Worm (Caenorhabditis elegans) whole organism, L4 larva: ENCODE measurements around the gene Y67D8C.6.
A peak's percentile ranks its signal among the peaks of the same experiment; 100 is the strongest.

ENCODE experiments used
- F49E8.2 ChIP-seq: sonication (generic microtip); optimal IDR thresholded peaks from 2 replicates; lab custom pipeline; 2016; ENCODE audit warnings: missing compliant biosample characterization, mild to moderate bottlenecking, missing genetic modification characterization, borderline replicate concordance
- Y48G9A.11 ChIP-seq: fragments of 200-800 bp; sonication (Bioruptor generic); IDR thresholded peaks from 2 replicates; pipeline ENCODE4 v1.3.6; 2022; ENCODE audit warnings: missing genetic modification reagents, missing genetic modification characterization, missing compliant biosample characterization
- ZK337.2 ChIP-seq: fragments of 200-800 bp; sonication (Bioruptor generic); IDR thresholded peaks from 2 replicates; pipeline ENCODE4 v1.3.6; 2022; ENCODE audit warnings: missing genetic modification reagents, missing genetic modification characterization, missing compliant biosample characterization
- ZK546.5 ChIP-seq, 2 experiments: sonication (generic microtip); optimal IDR thresholded peaks; 2 replicates each; lab custom pipeline; 2017; ENCODE audit warnings: missing biosample characterization in 2 of 2, missing genetic modification characterization in 2 of 2
- aha-1 ChIP-seq: fragments of 150-350 bp; peaks from one replicate; lab custom pipeline; 2014; ENCODE audit warnings: missing biosample characterization, missing genetic modification characterization
- aly-2 ChIP-seq: sonication (generic microtip); optimal IDR thresholded peaks from 2 replicates; lab custom pipeline; 2018; ENCODE audit warnings: missing biosample characterization, missing genetic modification characterization
- ceh-20 ChIP-seq: fragments of 200-800 bp; sonication (Bioruptor generic); IDR thresholded peaks from 2 replicates; pipeline ENCODE4 v1.3.6; 2022; ENCODE audit warnings: missing genetic modification reagents, missing genetic modification characterization, missing compliant biosample characterization
- ceh-82 ChIP-seq: sonication (generic microtip); optimal IDR thresholded peaks from 2 replicates; lab custom pipeline; 2017; ENCODE audit warnings: missing biosample characterization, missing genetic modification characterization
- daf-19 ChIP-seq: fragments of 200-800 bp; sonication (Bioruptor generic); conservative IDR thresholded peaks from 2 replicates; pipeline ENCODE4 v1.3.6; 2022; ENCODE audit warnings: missing genetic modification characterization, missing compliant biosample characterization
- dmd-8 ChIP-seq: fragments of 200-800 bp; sonication (Bioruptor generic); IDR thresholded peaks from 2 replicates; pipeline ENCODE4 v1.3.6; 2022; ENCODE audit warnings: missing genetic modification characterization, missing compliant biosample characterization
- duxl-1 ChIP-seq: sonication (generic microtip); optimal IDR thresholded peaks from 2 replicates; lab custom pipeline; 2016; ENCODE audit warnings: mild to moderate bottlenecking, missing genetic modification characterization, moderate library complexity, missing compliant biosample characterization; ENCODE audit not compliant: poor library complexity
- egl-27 ChIP-seq: sonication (generic microtip); optimal IDR thresholded peaks from 3 replicates; lab custom pipeline; 2017; ENCODE audit warnings: missing biosample characterization, missing genetic modification reagents, missing genetic modification characterization
- hlh-11 ChIP-seq: fragments of 200-800 bp; sonication (Bioruptor generic); optimal IDR thresholded peaks from 2 replicates; lab custom pipeline; 2018; ENCODE audit warnings: mild to moderate bottlenecking, missing genetic modification characterization, missing compliant biosample characterization
- hlh-30 ChIP-seq: sonication (generic microtip); optimal IDR thresholded peaks from 2 replicates; lab custom pipeline; 2017; ENCODE audit warnings: antibody characterized with exemption, mild to moderate bottlenecking, missing genetic modification characterization, missing compliant biosample characterization; ENCODE audit not compliant: insufficient read depth
- hmg-1.1 ChIP-seq: fragments of 200-800 bp; sonication (Bioruptor generic); IDR thresholded peaks from 2 replicates; pipeline ENCODE4 v1.3.6; 2022; ENCODE audit warnings: missing genetic modification reagents, missing genetic modification characterization, missing compliant biosample characterization
- lin-15B ChIP-seq: fragments of 150-350 bp; sonication (generic microtip); optimal IDR thresholded peaks from 3 replicates; lab custom pipeline; 2014; ENCODE audit warnings: missing biosample characterization, missing genetic modification characterization
- lin-38 ChIP-seq: fragments of 200-800 bp; sonication (Bioruptor generic); IDR thresholded peaks from 2 replicates; pipeline ENCODE4 v1.3.6; 2022; ENCODE audit warnings: missing genetic modification reagents, missing genetic modification characterization, missing compliant biosample characterization
- lsy-2 ChIP-seq, 2 experiments: fragments of 150-350 bp in 1 of 2; sonication (generic microtip) in 1 of 2; optimal IDR thresholded peaks; 2 replicates each; lab custom pipeline; 2014 to 2017; ENCODE audit warnings: missing biosample characterization in 2 of 2, missing genetic modification characterization in 2 of 2
- mes-2 ChIP-seq: sonication (generic microtip); optimal IDR thresholded peaks from 2 replicates; lab custom pipeline; 2016; ENCODE audit warnings: missing genotype, mild to moderate bottlenecking, missing genetic modification characterization, missing compliant biosample characterization; ENCODE audit not compliant: poor library complexity, severe bottlenecking
- nhr-102 ChIP-seq: sonication (generic microtip); optimal IDR thresholded peaks from 2 replicates; lab custom pipeline; 2016; ENCODE audit warnings: mild to moderate bottlenecking, missing genetic modification characterization, moderate library complexity, missing compliant biosample characterization
- nhr-237 ChIP-seq: sonication (generic microtip); optimal IDR thresholded peaks from 2 replicates; lab custom pipeline; 2017; ENCODE audit warnings: missing biosample characterization, missing genetic modification characterization
- nhr-28 ChIP-seq: fragments of 150-350 bp; optimal IDR thresholded peaks from 2 replicates; lab custom pipeline; 2014; ENCODE audit warnings: missing biosample characterization, missing genetic modification characterization
- php-3 ChIP-seq: fragments of 200-800 bp; sonication (Bioruptor generic); IDR thresholded peaks from 2 replicates; pipeline ENCODE4 v1.3.6; 2022; ENCODE audit warnings: missing genetic modification reagents, missing genetic modification characterization, missing compliant biosample characterization
- skn-1 ChIP-seq: fragments of 150-350 bp; optimal IDR thresholded peaks from 2 replicates; lab custom pipeline; 2014; ENCODE audit warnings: missing biosample characterization, missing genetic modification characterization
- snpc-4 ChIP-seq: fragments of 150-350 bp; optimal IDR thresholded peaks from 2 replicates; lab custom pipeline; 2014; ENCODE audit warnings: missing biosample characterization, missing genetic modification characterization
- unc-130 ChIP-seq: sonication (generic microtip); optimal IDR thresholded peaks from 2 replicates; lab custom pipeline; 2016; ENCODE audit warnings: missing genetic modification reagents, missing genetic modification characterization, missing compliant biosample characterization
- unc-39 ChIP-seq: sonication (generic microtip); optimal IDR thresholded peaks from 2 replicates; lab custom pipeline; 2017; ENCODE audit warnings: missing biosample characterization, missing genetic modification characterization
- unc-62 ChIP-seq, 3 experiments: fragments of 150-350 bp in 1 of 3; sonication (generic microtip); optimal IDR thresholded peaks in 2 of 3; peaks in 1 of 3; 1 replicate in 1 of 3; 2 replicates in 2 of 3; lab custom pipeline; 2014 to 2017; ENCODE audit warnings: missing biosample characterization in 3 of 3, missing genetic modification characterization in 3 of 3, missing genetic modification reagents in 3 of 3, missing genotype in 1 of 3
- zip-11 ChIP-seq: fragments of 200-800 bp; sonication (Bioruptor generic); IDR thresholded peaks from 2 replicates; pipeline ENCODE4 v1.3.6; 2022; ENCODE audit warnings: missing genetic modification characterization, missing compliant biosample characterization
- zip-2 ChIP-seq: fragments of 150-350 bp; optimal IDR thresholded peaks from 2 replicates; lab custom pipeline; 2014; ENCODE audit warnings: missing biosample characterization, missing genetic modification characterization

Gene Y67D8C.6

DNA sequence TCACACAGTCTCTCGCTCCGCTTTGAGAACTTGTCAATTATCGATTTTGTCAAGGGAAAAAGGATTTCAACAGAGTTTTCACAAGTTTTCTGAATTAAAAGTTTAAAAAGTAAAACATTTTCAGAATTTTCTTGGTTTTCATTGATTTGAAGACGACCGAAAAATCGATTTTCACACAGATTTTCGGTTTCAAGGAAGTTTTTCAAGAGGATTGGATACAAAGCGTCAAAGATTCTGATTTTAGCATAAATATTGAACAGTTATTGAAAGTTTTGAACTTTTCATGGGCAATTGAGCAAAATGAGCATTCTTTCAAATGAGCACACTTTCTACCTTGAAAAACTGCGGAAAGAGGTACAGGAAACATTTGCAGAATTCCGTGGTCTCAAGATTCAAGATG is 8.8 kb upstream of the Y67D8C.6 start, which contains the start of gene Y67D8C.2:
TSS of gene Y67D8C.2 (plus strand) at position 301 of the 400 bp plus-strand sequence.
- TF ChIP-seq dmd-8 (GFP tag; lab: Robert Waterston, UW) (no peak), lin-15B (no peak), hlh-11 (tag; lab: Kevin White, UChicago) (no peak)

DNA sequence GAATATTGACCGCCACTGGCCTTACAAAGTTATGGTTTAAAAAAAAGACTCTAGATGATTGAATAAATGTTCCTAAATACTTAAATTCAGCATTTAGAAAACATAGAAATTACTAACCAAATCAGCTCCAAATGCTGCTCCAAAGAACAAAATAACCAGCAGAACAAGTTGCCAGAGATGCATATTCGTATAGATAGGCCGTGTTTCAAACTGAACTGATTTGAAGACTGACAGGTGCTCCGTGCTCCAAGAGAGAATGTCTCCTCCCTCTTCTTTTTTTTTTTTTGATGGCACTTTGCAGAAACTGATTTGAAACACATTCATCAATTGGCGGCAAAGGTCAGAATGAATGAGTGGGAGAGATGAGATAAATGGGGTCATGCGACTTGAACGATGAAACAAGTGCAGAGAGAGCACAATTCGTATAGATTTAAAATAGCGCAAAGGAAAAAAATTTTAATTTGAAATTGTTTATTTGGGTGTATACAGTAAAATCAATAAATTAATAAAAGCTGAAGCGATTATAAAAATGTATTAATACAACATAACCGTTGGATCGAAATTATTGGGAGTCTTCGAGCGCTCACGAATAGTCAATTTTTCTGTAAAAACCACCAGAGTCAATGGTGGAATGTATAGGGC is 6.6 kb upstream of the Y67D8C.6 start, which contains the start of gene cpg-9:
TSS of gene cpg-9 (minus strand) at position 592 of the 642 bp plus-strand sequence.
- TF ChIP-seq unc-62 (GFP tag; optimal IDR thresholded peaks at IDR 0.05 in 1 of 2; lab: Kevin White, UChicago): peak in 1 of 2 experiments; percentile 92
- TF ChIP-seq unc-62 (tag; optimal IDR thresholded peaks at IDR 0.05; lab: Kevin White, UChicago): no peak
- no peak for TF ChIP-seq ZK337.2
- no peak for TF ChIP-seq nhr-28 (tag; lab: Kevin White, UChicago)
- no peak for TF ChIP-seq zip-2 (tag; lab: Kevin White, UChicago)
- no peak for TF ChIP-seq aly-2
- no peak for TF ChIP-seq mes-2 (tag; lab: Kevin White, UChicago)
- TF ChIP-seq snpc-4 (tag; lab: Kevin White, UChicago): no peak
- no peak for TF ChIP-seq skn-1 (tag; lab: Kevin White, UChicago)
- TF ChIP-seq, all 104 proteins: peak for 1

- no peak for TF ChIP-seq F49E8.2 (tag; lab: Kevin White, UChicago)
- TF ChIP-seq duxl-1 (tag; lab: Kevin White, UChicago): no peak
- no peak for TF ChIP-seq zip-11 (GFP tag; lab: Robert Waterston, UW)
- TF ChIP-seq daf-19: no peak
- TF ChIP-seq, all 104 proteins: peak for 0
Observed at ce11 chrIV:3066834-3067233, 3.6 kb upstream of the Y67D8C.6 start, which contains the start of gene Y67D8C.7. Gene Y67D8C.7, minus strand, starts transcription at chrIV:3066934.

DNA sequence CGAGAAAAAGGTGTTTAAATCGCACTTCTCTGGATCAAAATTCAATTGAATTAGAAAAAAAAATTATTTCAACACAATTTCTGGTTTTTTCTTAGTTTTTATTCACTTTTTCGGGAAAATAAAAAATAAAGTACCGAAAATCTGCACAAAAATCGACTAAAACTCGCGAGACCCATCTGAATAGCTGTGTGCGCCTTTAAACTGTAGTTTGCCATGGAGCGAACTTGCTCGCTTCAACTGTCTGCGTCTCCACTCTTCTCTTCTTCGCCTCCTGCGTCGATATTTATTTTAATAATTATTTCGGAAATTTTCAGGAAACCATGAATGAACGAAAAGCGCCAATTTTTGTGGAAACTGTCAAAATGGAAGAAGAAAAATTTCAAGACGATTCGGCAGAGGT is 7.3 kb downstream of the Y67D8C.6 start:
- TF ChIP-seq php-3 (GFP tag; lab: Robert Waterston, UW) (no peak), hmg-1.1 (GFP tag; lab: Robert Waterston, UW) (no peak), F49E8.2 (tag; lab: Kevin White, UChicago) (peak; percentile 16), Y48G9A.11 (GFP tag; lab: Robert Waterston, UW) (0 out of 2 replicates have a peak, but pooled peaks have one; percentile 13), unc-39 (no peak), lin-38 (GFP tag; lab: Robert Waterston, UW) (peak; percentile 92), hlh-30 (tag; lab: Kevin White, UChicago) (no peak), duxl-1 (tag; lab: Kevin White, UChicago) (no peak), lsy-2 (tag; optimal IDR thresholded peaks at IDR 0.05; lab: Kevin White, UChicago) (peak in 1 of 2 experiments; percentile 7), ceh-82 (tag; lab: Kevin White, UChicago) (no peak), unc-130 (GFP tag; lab: Kevin White, UChicago) (peak; percentile 13), aha-1 (tag; lab: Kevin White, UChicago) (no peak)

ce11 chrIV:3055320-3055719 is 7.9 kb downstream of the Y67D8C.6 start:
- TF ChIP-seq egl-27 (tag; lab: Kevin White, UChicago) (no peak), ZK546.5 (tag; optimal IDR thresholded peaks at IDR 0.05; lab: Kevin White, UChicago) (no peak), mes-2 (tag; lab: Kevin White, UChicago) (peak; percentile 29), lsy-2 (tag; optimal IDR thresholded peaks at IDR 0.05; lab: Kevin White, UChicago) (peak in 1 of 2 experiments; percentile 62), lin-38 (GFP tag; lab: Robert Waterston, UW) (peak; percentile 83), aha-1 (tag; lab: Kevin White, UChicago) (no peak)

DNA sequence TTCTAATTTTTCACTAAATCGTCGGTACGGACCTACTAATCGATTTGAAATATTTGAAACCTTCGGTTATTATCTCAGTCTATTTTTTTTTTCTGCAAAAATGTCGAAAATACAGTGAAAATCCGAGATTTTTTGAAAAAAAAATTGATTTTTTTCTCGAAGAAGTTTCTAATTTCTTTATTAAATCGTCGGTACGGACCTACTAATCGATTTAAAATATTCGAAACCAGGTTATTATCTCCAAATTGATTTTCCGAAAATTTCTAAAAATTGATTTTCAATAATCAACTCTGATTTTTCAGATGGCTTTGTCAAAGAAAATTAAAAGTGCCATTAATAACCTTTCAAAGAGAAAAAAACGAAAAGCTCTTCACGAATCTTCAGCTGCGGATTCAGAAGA is 9.8 kb downstream of the Y67D8C.6 start, which contains the start of gene ivph-3:
TSS of gene ivph-3 (plus strand) at position 301 of the 400 bp plus-strand sequence.
- TF ChIP-seq lsy-2 (tag; optimal IDR thresholded peaks at IDR 0.05; lab: Kevin White, UChicago): no peak
- no peak for TF ChIP-seq nhr-102 (tag; lab: Kevin White, UChicago)
- TF ChIP-seq ceh-20 (GFP tag; lab: Robert Waterston, UW): no peak
- TF ChIP-seq nhr-237 (tag; lab: Kevin White, UChicago): no peak
